Worm (Caenorhabditis elegans): ENCODE measurements around the gene gst-37.

ce11 chrV:1911102-1911501, 10.3 kb upstream of the gst-37 start, which contains the start of gene Y32G9A.3:
- TF ChIP-seq repo-1 (tag; optimal IDR thresholded peaks at IDR 0.05) (no peak), madf-10 (tag; optimal IDR thresholded peaks at IDR 0.05) (no peak), ceh-40 (GFP tag; IDR thresholded peaks at IDR 0.05) (no peak), ceh-91 (GFP tag; IDR thresholded peaks at IDR 0.05) (no peak), efl-1 (GFP tag; optimal IDR thresholded peaks at IDR 0.05) (no peak), ama-1 (optimal IDR thresholded peaks at IDR 0.05) (no peak), ama-1 (GFP tag; optimal IDR thresholded peaks at IDR 0.05) (no peak)

All from whole organism, young adult.